Fruit fly (Drosophila melanogaster) whole organism, embryonic: ENCODE results near the gene msn.

Experiments used
- CG10209 ChIP-seq: fragments of 200-800 bp; sonication (Bioruptor generic); optimal IDR thresholded peaks from 3 replicates; lab custom pipeline; 2017; ENCODE audit warnings: missing biosample characterization, mild to moderate bottlenecking, missing genetic modification characterization, missing genetic modification reagents
- CG12219 ChIP-seq: fragments of 200-800 bp; sonication (Bioruptor generic); optimal IDR thresholded peaks from 3 replicates; lab custom pipeline; 2018; ENCODE audit warnings: missing biosample characterization, mild to moderate bottlenecking, missing genetic modification characterization
- CG13123 ChIP-seq: fragments of 200-800 bp; sonication (Bioruptor generic); optimal IDR thresholded peaks from 2 replicates; lab custom pipeline; 2016; ENCODE audit warnings: missing biosample characterization, missing genetic modification characterization
- CG1529 ChIP-seq: fragments of 200-800 bp; sonication (Bioruptor generic); optimal IDR thresholded peaks from 3 replicates; lab custom pipeline; 2018; ENCODE audit warnings: missing biosample characterization, missing genetic modification characterization
- CG17385 ChIP-seq: fragments of 200-800 bp; sonication (Bioruptor generic); optimal IDR thresholded peaks from 3 replicates; lab custom pipeline; 2018; ENCODE audit warnings: missing biosample characterization, mild to moderate bottlenecking, missing genetic modification characterization
- CG17612 ChIP-seq: fragments of 200-800 bp; sonication (Bioruptor generic); IDR thresholded peaks from 2 replicates; pipeline ENCODE4 v1.3.6; 2022; ENCODE audit warnings: missing biosample characterization, missing genetic modification characterization
- CG18599 ChIP-seq: fragments of 200-800 bp; sonication (Bioruptor generic); optimal IDR thresholded peaks from 3 replicates; lab custom pipeline; 2017; ENCODE audit warnings: missing biosample characterization, missing genetic modification characterization, mild to moderate bottlenecking, moderate library complexity, missing genetic modification reagents
- CG2712 ChIP-seq: fragments of 200-800 bp; optimal IDR thresholded peaks from 3 replicates; lab custom pipeline; 2019; ENCODE audit warnings: missing biosample characterization, mild to moderate bottlenecking, missing genetic modification characterization, moderate library complexity
- CG32767 ChIP-seq: fragments of 200-800 bp; sonication (Bioruptor generic); IDR thresholded peaks from 2 replicates; pipeline ENCODE4 v1.3.6; 2022; ENCODE audit warnings: missing biosample characterization, missing genetic modification characterization
- CG4360 ChIP-seq: fragments of 200-800 bp; sonication (Bioruptor generic); IDR thresholded peaks from 2 replicates; pipeline ENCODE4 v1.3.6; 2022; ENCODE audit warnings: missing biosample characterization, missing genetic modification characterization
- CG6813 ChIP-seq: fragments of 200-800 bp; sonication (Bioruptor generic); optimal IDR thresholded peaks from 2 replicates; lab custom pipeline; 2017; ENCODE audit warnings: missing biosample characterization, missing genetic modification characterization, mild to moderate bottlenecking, moderate library complexity, missing genetic modification reagents
- CG8359 ChIP-seq: fragments of 200-800 bp; sonication (Bioruptor generic); optimal IDR thresholded peaks from 2 replicates; lab custom pipeline; 2017; ENCODE audit warnings: missing biosample characterization, mild to moderate bottlenecking, missing genetic modification characterization, borderline replicate concordance
- CG9215 ChIP-seq: fragments of 200-800 bp; sonication (Bioruptor generic); IDR thresholded peaks from 2 replicates; pipeline ENCODE4 v1.3.6; 2022; ENCODE audit warnings: missing biosample characterization, missing genetic modification characterization
- CG9727 ChIP-seq: fragments of 200-800 bp; sonication (Bioruptor generic); optimal IDR thresholded peaks from 3 replicates; lab custom pipeline; 2017; ENCODE audit warnings: missing biosample characterization, mild to moderate bottlenecking, missing genetic modification characterization
- D19A ChIP-seq: fragments of 200-800 bp; optimal IDR thresholded peaks from 3 replicates; lab custom pipeline; 2019; ENCODE audit warnings: missing biosample characterization, mild to moderate bottlenecking, missing genetic modification characterization, moderate library complexity
- Dad ChIP-seq: fragments of 200-800 bp; sonication (Bioruptor generic); optimal IDR thresholded peaks from 3 replicates; lab custom pipeline; 2016; ENCODE audit warnings: missing biosample characterization, missing genetic modification characterization
- GATAe ChIP-seq: fragments of 200-800 bp; sonication (Bioruptor generic); conservative IDR thresholded peaks from 2 replicates; pipeline ENCODE4 v1.3.6; 2022; ENCODE audit warnings: missing biosample characterization, missing genetic modification characterization
- H15 ChIP-seq: fragments of 200-800 bp; sonication (Bioruptor generic); IDR thresholded peaks from 3 replicates; pipeline ENCODE4 v1.3.6; 2022; ENCODE audit warnings: missing biosample characterization, missing genetic modification characterization
- HLH3B ChIP-seq: fragments of 200-800 bp; sonication (Bioruptor generic); IDR thresholded peaks from 2 replicates; pipeline ENCODE4 v1.3.6; 2022; ENCODE audit warnings: missing biosample characterization, missing genetic modification characterization
- Hr39 ChIP-seq: fragments of >200 bp; optimal IDR thresholded peaks from 2 replicates; lab custom pipeline; 2017
- Hsf ChIP-seq: fragments of 200-800 bp; sonication (Bioruptor generic); optimal IDR thresholded peaks from 3 replicates; lab custom pipeline; 2016; ENCODE audit warnings: missing biosample characterization, missing genetic modification characterization
- Med ChIP-seq: fragments of 200-800 bp; sonication (Bioruptor generic); peaks from one replicate; lab custom pipeline; 2016; ENCODE audit warnings: missing biosample characterization, missing genetic modification characterization, mild to moderate bottlenecking, inconsistent platforms, moderate library complexity
- Nf-YB ChIP-seq: fragments of 200-800 bp; sonication (Bioruptor generic); optimal IDR thresholded peaks from 3 replicates; lab custom pipeline; 2019; ENCODE audit warnings: missing biosample characterization, mild to moderate bottlenecking, missing genetic modification characterization, moderate library complexity
- Sin3A ChIP-seq: fragments of >200 bp; optimal IDR thresholded peaks from 2 replicates; lab custom pipeline; 2018
- Ssrp ChIP-seq: fragments of 200-800 bp; sonication (Bioruptor generic); optimal IDR thresholded peaks from 2 replicates; lab custom pipeline; 2018; ENCODE audit warnings: missing biosample characterization, mild to moderate bottlenecking, missing genetic modification characterization, moderate library complexity
- Taf1 ChIP-seq: fragments of 200-800 bp; sonication (Bioruptor generic); IDR thresholded peaks from 2 replicates; pipeline ENCODE4 v1.3.6; 2022; ENCODE audit warnings: missing biosample characterization, missing genetic modification characterization
- Xbp1 ChIP-seq: fragments of 200-800 bp; sonication (Bioruptor generic); optimal IDR thresholded peaks from 3 replicates; lab custom pipeline; 2016; ENCODE audit warnings: missing biosample characterization, mild to moderate bottlenecking, missing genetic modification characterization
- Xrp1 ChIP-seq: fragments of 200-800 bp; sonication (Bioruptor generic); IDR thresholded peaks from 2 replicates; pipeline ENCODE4 v1.3.6; 2022; ENCODE audit warnings: missing biosample characterization, missing genetic modification characterization
- ap ChIP-seq: fragments of 200-800 bp; sonication (Bioruptor generic); IDR thresholded peaks from 2 replicates; pipeline ENCODE4 v1.3.6; 2022; ENCODE audit warnings: missing biosample characterization, missing genetic modification characterization
- bsh ChIP-seq, 2 experiments: fragments of 200-800 bp; sonication (Bioruptor generic); optimal IDR thresholded peaks; 2 replicates each; lab custom pipeline; 2017 to 2018; ENCODE audit warnings: mild to moderate bottlenecking in 2 of 2, missing biosample characterization in 2 of 2, missing genetic modification characterization in 2 of 2, moderate library complexity in 1 of 2
- cg ChIP-seq: fragments of 200-800 bp; sonication (Bioruptor generic); optimal IDR thresholded peaks from 3 replicates; lab custom pipeline; 2019; ENCODE audit warnings: missing biosample characterization, mild to moderate bottlenecking, missing genetic modification characterization, moderate library complexity
- crc ChIP-seq: fragments of 200-800 bp; sonication (Bioruptor generic); optimal IDR thresholded peaks from 2 replicates; lab custom pipeline; 2016; ENCODE audit warnings: missing biosample characterization, missing genetic modification characterization
- cwo ChIP-seq: fragments of 200-800 bp; sonication (Bioruptor generic); optimal IDR thresholded peaks from 3 replicates; lab custom pipeline; 2017; ENCODE audit warnings: missing biosample characterization, missing genetic modification characterization, mild to moderate bottlenecking, moderate library complexity, missing genetic modification reagents
- eve ChIP-seq, 2 experiments: fragments of >200 bp; optimal IDR thresholded peaks; 2 replicates each; lab custom pipeline; 2017; ENCODE audit warnings: missing biosample characterization in 2 of 2, missing genetic modification characterization in 2 of 2
- fd64A ChIP-seq: fragments of 200-800 bp; sonication (Bioruptor generic); optimal IDR thresholded peaks from 3 replicates; lab custom pipeline; 2018; ENCODE audit warnings: missing biosample characterization, mild to moderate bottlenecking, missing genetic modification characterization
- fd96Cb ChIP-seq: fragments of 200-800 bp; sonication (Bioruptor generic); optimal IDR thresholded peaks from 2 replicates; lab custom pipeline; 2018; ENCODE audit warnings: missing biosample characterization, mild to moderate bottlenecking, missing genetic modification characterization, moderate library complexity
- gcm ChIP-seq: fragments of 200-800 bp; sonication (Bioruptor generic); optimal IDR thresholded peaks from 2 replicates; lab custom pipeline; 2019; ENCODE audit warnings: missing biosample characterization, mild to moderate bottlenecking, missing genetic modification characterization, moderate library complexity
- grau ChIP-seq: fragments of 200-800 bp; optimal IDR thresholded peaks from 3 replicates; lab custom pipeline; 2019; ENCODE audit warnings: missing biosample characterization, mild to moderate bottlenecking, missing genetic modification characterization, moderate library complexity
- grn ChIP-seq: fragments of 200-800 bp; sonication (Bioruptor generic); optimal IDR thresholded peaks from 3 replicates; lab custom pipeline; 2017; ENCODE audit warnings: missing biosample characterization, missing genetic modification characterization
- gsb-n ChIP-seq: fragments of 200-800 bp; sonication (Bioruptor generic); optimal IDR thresholded peaks from 3 replicates; lab custom pipeline; 2018; ENCODE audit warnings: missing biosample characterization, mild to moderate bottlenecking, missing genetic modification characterization
- hkb ChIP-seq, 2 experiments: fragments of 200-800 bp in 1 of 2; fragments of >200 bp in 1 of 2; sonication (Bioruptor generic) in 1 of 2; IDR thresholded peaks in 1 of 2; optimal IDR thresholded peaks in 1 of 2; 2 replicates each; pipeline versions ENCODE4 v1.3.6 to Lab custom; 2017 to 2022; ENCODE audit warnings: missing biosample characterization in 1 of 2, missing genetic modification characterization in 1 of 2
- lbe ChIP-seq: fragments of 200-800 bp; sonication (Bioruptor generic); optimal IDR thresholded peaks from 2 replicates; lab custom pipeline; 2016; ENCODE audit warnings: missing biosample characterization, mild to moderate bottlenecking, missing genetic modification characterization
- mam ChIP-seq: fragments of 200-800 bp; sonication (Bioruptor generic); optimal IDR thresholded peaks from 3 replicates; lab custom pipeline; 2016; ENCODE audit warnings: missing biosample characterization, missing genetic modification characterization
- nom ChIP-seq: fragments of 200-800 bp; sonication (Bioruptor generic); optimal IDR thresholded peaks from 2 replicates; lab custom pipeline; 2017; ENCODE audit warnings: missing biosample characterization, missing genetic modification characterization, mild to moderate bottlenecking, moderate library complexity, missing genetic modification reagents
- onecut ChIP-seq: fragments of 200-800 bp; sonication (Bioruptor generic); IDR thresholded peaks from 2 replicates; pipeline ENCODE4 v1.3.6; 2022; ENCODE audit warnings: missing biosample characterization, missing genetic modification characterization
- otp ChIP-seq: fragments of 200-800 bp; sonication (Bioruptor generic); IDR thresholded peaks from 3 replicates; pipeline ENCODE4, ENCODE4 v1.3.6; 2022; ENCODE audit warnings: missing biosample characterization, missing genetic modification characterization
- pan ChIP-seq, 4 experiments: fragments of >200 bp in 3 of 4; fragments of 200-800 bp in 1 of 4; sonication (Bioruptor generic) in 1 of 4; optimal IDR thresholded peaks in 3 of 4; IDR thresholded peaks in 1 of 4; 2 replicates each; pipeline versions ENCODE4 v1.3.6 to Lab custom; 2017 to 2022; ENCODE audit warnings: missing biosample characterization in 2 of 4, missing genetic modification characterization in 2 of 4, mixed read lengths in 1 of 4
- ro ChIP-seq: fragments of 200-800 bp; sonication (Bioruptor generic); IDR thresholded peaks from 2 replicates; pipeline ENCODE4 v1.3.6; 2022; ENCODE audit warnings: missing biosample characterization, missing genetic modification characterization
- sd ChIP-seq: fragments of 200-800 bp; sonication (Bioruptor generic); optimal IDR thresholded peaks from 3 replicates; lab custom pipeline; 2018; ENCODE audit warnings: missing biosample characterization, mild to moderate bottlenecking, missing genetic modification characterization, moderate library complexity
- stc ChIP-seq: fragments of 200-800 bp; sonication (Bioruptor generic); IDR thresholded peaks from 2 replicates; pipeline ENCODE4 v1.3.6; 2022; ENCODE audit warnings: missing biosample characterization, missing genetic modification characterization

Gene msn

dm6 chr3L:2570269-2570723 is 16.0 kb downstream of the msn start (continued):
- TF ChIP-seq gsb-n (peak; percentile 62), gcm (GFP tag; lab: Kevin White, UChicago) (peak; percentile 55), Hsf (peak; percentile 32), ap (GFP tag; lab: Robert Waterston, UW) (peak; percentile 41; the same call in 1 of the 2 replicates), Taf1 (GFP tag; lab: Robert Waterston, UW) (no peak), pan (optimal IDR thresholded peaks at IDR 0.05; lab: Kevin White, UChicago) (no peak), pan (GFP tag; optimal IDR thresholded peaks at IDR 0.05 in 1 of 2, IDR thresholded peaks at IDR 0.05 in 1 of 2) (peak in 1 of 2 experiments; percentile 45), nom (GFP tag; lab: Kevin White, UChicago) (peak; percentile 73), HLH3B (GFP tag; lab: Robert Waterston, UW) (peak; percentile 52; the same call in 1 of the 2 replicates), grn (GFP tag; lab: Kevin White, UChicago) (peak; percentile 29), lbe (GFP tag; lab: Kevin White, UChicago) (peak; percentile 71), sd (tag; lab: Kevin White, UChicago) (peak; percentile 22), D19A (tag; lab: Kevin White, UChicago) (peak; percentile 56), fd64A (GFP tag; lab: Kevin White, UChicago) (peak; percentile 16), Hr39 (no peak), CG4360 (GFP tag; lab: Robert Waterston, UW) (no peak), Nf-YB (GFP tag; lab: Kevin White, UChicago) (peak; percentile 14), CG9727 (GFP tag; lab: Kevin White, UChicago) (peak; percentile 3), CG32767 (GFP tag; lab: Robert Waterston, UW) (0 out of 2 replicates have a peak, but pooled peaks have one; percentile 52), CG2712 (peak; percentile 64), stc (GFP tag; lab: Robert Waterston, UW) (peak; percentile 49), grau (peak; percentile 56), Xrp1 (GFP tag; lab: Robert Waterston, UW) (peak; percentile 65), eve (GFP tag; optimal IDR thresholded peaks at IDR 0.05; lab: Kevin White, UChicago) (peak in 1 of 2 experiments; percentile 13), CG1529 (GFP tag; lab: Kevin White, UChicago) (peak; percentile 24), CG8359 (GFP tag; lab: Kevin White, UChicago) (no peak), Dad (GFP tag; lab: Kevin White, UChicago) (no peak), fd96Cb (peak; percentile 35), CG6813 (GFP tag; lab: Kevin White, UChicago) (peak; percentile 29), onecut (GFP tag; lab: Robert Waterston, UW) (no peak), otp (GFP tag; lab: Robert Waterston, UW) (peak; percentile 45; the same call in 1 of the 3 replicates), Xbp1 (GFP tag; lab: Kevin White, UChicago) (peak; percentile 48), CG12219 (peak; percentile 44), CG13123 (no peak), cg (peak; percentile 54), bsh (GFP tag; optimal IDR thresholded peaks at IDR 0.05; lab: Kevin White, UChicago) (peak; percentile 9 to 64), Sin3A (no peak), GATAe (GFP tag; lab: Robert Waterston, UW) (no peak), H15 (GFP tag; lab: Robert Waterston, UW) (0 out of 3 replicates have a peak, but pooled peaks have one; percentile 10), CG9215 (no peak), Med (GFP tag; lab: Kevin White, UChicago) (peak; percentile 77), CG17612 (no peak), CG17385 (GFP tag; lab: Kevin White, UChicago) (peak; percentile 32), crc (peak; percentile 20), cwo (GFP tag; lab: Kevin White, UChicago) (peak; percentile 46), mam (GFP tag; lab: Kevin White, UChicago) (peak; percentile 12), ro (GFP tag; lab: Robert Waterston, UW) (no peak), Ssrp (tag; lab: Kevin White, UChicago) (peak; percentile 47), CG18599 (peak; percentile 33), CG10209 (peak; percentile 42), hkb (optimal IDR thresholded peaks at IDR 0.05; lab: Kevin White, UChicago) (no peak), hkb (GFP tag; IDR thresholded peaks at IDR 0.05; lab: Robert Waterston, UW) (peak; percentile 78)
